Worm (Caenorhabditis elegans): ENCODE results near the gene C03G5.14.
"Not testable (repeated sequence)": the region's sequence is repeated elsewhere in the genome, so short reads cannot be mapped to it uniquely, and the experiment has no call there.

- not testable (repeated sequence) for TF ChIP-seq blmp-1 (tag; optimal IDR thresholded peaks at IDR 0.05); elt-1 (tag; optimal IDR thresholded peaks at IDR 0.05; ENCODE audit: borderline replicate concordance, insufficient read depth); unc-62 (GFP tag; optimal IDR thresholded peaks at IDR 0.05)
These were observed 16.6 kb downstream of the C03G5.14 start, which contains the start of the genes nspc-4 and nspc-5 for ce11 chrX:8538262-8538776.

Measured in whole organism, mixed stage, embryonic.